Fruit fly (Drosophila melanogaster): ENCODE measurements around the gene ClC-a.
A peak's percentile ranks its signal among the peaks of the same experiment; 100 is the strongest.

The ClC-a gene

dm6 chr3R:11851939-11852338, 38.9 kb upstream of the ClC-a start:
- TF ChIP-seq sage (GFP tag; optimal IDR thresholded peaks at IDR 0.05) (no peak), lola (GFP tag; optimal IDR thresholded peaks at IDR 0.05) (no peak), Myc (optimal IDR thresholded peaks at IDR 0.05) (no peak), fru (GFP tag; optimal IDR thresholded peaks at IDR 0.05) (no peak), foxo (GFP tag; optimal IDR thresholded peaks at IDR 0.05) (no peak), tai (GFP tag; optimal IDR thresholded peaks at IDR 0.05) (no peak), CG9705 (GFP tag; optimal IDR thresholded peaks at IDR 0.05) (no peak), sv (GFP tag; optimal IDR thresholded peaks at IDR 0.05) (no peak)

dm6 chr3R:11850917-11851897, 38.2 kb upstream of the ClC-a start:
- TF ChIP-seq sv (GFP tag; optimal IDR thresholded peaks at IDR 0.05) = peak; percentile 52
- TF ChIP-seq N (GFP tag; optimal IDR thresholded peaks at IDR 0.05) = no peak
- TF ChIP-seq Abd-B (GFP tag; optimal IDR thresholded peaks at IDR 0.05) = no peak
- TF ChIP-seq HLH106 (tag; optimal IDR thresholded peaks at IDR 0.05) = peak; percentile 43
- TF ChIP-seq Myc (optimal IDR thresholded peaks at IDR 0.05) = no peak
- no peak for TF ChIP-seq pan (optimal IDR thresholded peaks at IDR 0.05)
- TF ChIP-seq fru (GFP tag; optimal IDR thresholded peaks at IDR 0.05) = peak; percentile 37
- no peak for TF ChIP-seq GATAd (GFP tag; optimal IDR thresholded peaks at IDR 0.05)
- peak; percentile 15 for TF ChIP-seq br (GFP tag; optimal IDR thresholded peaks at IDR 0.05)
- no peak for TF ChIP-seq CG32264 (GFP tag; optimal IDR thresholded peaks at IDR 0.05)
- no peak for TF ChIP-seq CG9705 (GFP tag; optimal IDR thresholded peaks at IDR 0.05)
- peak; percentile 37 for TF ChIP-seq Sp1 (GFP tag; optimal IDR thresholded peaks at IDR 0.05)
- peak; percentile 51 for TF ChIP-seq h (GFP tag; optimal IDR thresholded peaks at IDR 0.05)
- no peak for TF ChIP-seq jim (GFP tag; optimal IDR thresholded peaks at IDR 0.05)
- peak; percentile 10 for TF ChIP-seq rgr (GFP tag; optimal IDR thresholded peaks at IDR 0.05)
- TF ChIP-seq brk (GFP tag; optimal IDR thresholded peaks at IDR 0.05) = no peak
- TF ChIP-seq Hr78 (GFP tag; optimal IDR thresholded peaks at IDR 0.05) = no peak
- peak in 1 of 2 experiments; percentile 33 for TF ChIP-seq foxo (GFP tag; optimal IDR thresholded peaks at IDR 0.05)
- peak; percentile 33 for TF ChIP-seq psq (GFP tag; optimal IDR thresholded peaks at IDR 0.05)
- peak; percentile 5 for TF ChIP-seq OdsH (GFP tag; optimal IDR thresholded peaks at IDR 0.05)
- no peak for TF ChIP-seq Jra (GFP tag; optimal IDR thresholded peaks at IDR 0.05)
- TF ChIP-seq woc (GFP tag; optimal IDR thresholded peaks at IDR 0.05) = peak; percentile 21
- TF ChIP-seq usp (GFP tag; optimal IDR thresholded peaks at IDR 0.05) = no peak
- TF ChIP-seq dmrt93B (GFP tag; optimal IDR thresholded peaks at IDR 0.05) = no peak
- no peak for TF ChIP-seq dl (GFP tag; optimal IDR thresholded peaks at IDR 0.05; ENCODE audit: insufficient read depth in 1 of 2, partially characterized antibody in 2 of 2)
- peak; percentile 48 for TF ChIP-seq ey (GFP tag; optimal IDR thresholded peaks at IDR 0.05)
- TF ChIP-seq Mio (GFP tag; optimal IDR thresholded peaks at IDR 0.05) = no peak
- no peak for TF ChIP-seq Hnf4 (GFP tag; optimal IDR thresholded peaks at IDR 0.05)
- no peak for TF ChIP-seq Dfd (GFP tag; optimal IDR thresholded peaks at IDR 0.05)

dm6 chr3R:11849378-11850249, 36.6 kb upstream of the ClC-a start:
- TF ChIP-seq N (GFP tag; optimal IDR thresholded peaks at IDR 0.05) (no peak), HLH106 (tag; optimal IDR thresholded peaks at IDR 0.05) (peak; percentile 46), h (GFP tag; optimal IDR thresholded peaks at IDR 0.05) (peak; percentile 71), ey (GFP tag; optimal IDR thresholded peaks at IDR 0.05) (peak; percentile 67), Jra (GFP tag; optimal IDR thresholded peaks at IDR 0.05) (no peak), Hnf4 (GFP tag; optimal IDR thresholded peaks at IDR 0.05) (peak; percentile 43), Sp1 (GFP tag; optimal IDR thresholded peaks at IDR 0.05) (peak; percentile 32), dmrt93B (GFP tag; optimal IDR thresholded peaks at IDR 0.05) (peak; percentile 29), foxo (GFP tag; optimal IDR thresholded peaks at IDR 0.05) (peak in 1 of 2 experiments; percentile 67), GATAd (GFP tag; optimal IDR thresholded peaks at IDR 0.05) (no peak), CG32264 (GFP tag; optimal IDR thresholded peaks at IDR 0.05) (peak; percentile 0), pan (optimal IDR thresholded peaks at IDR 0.05) (no peak), tai (GFP tag; optimal IDR thresholded peaks at IDR 0.05) (peak; percentile 6), psq (GFP tag; optimal IDR thresholded peaks at IDR 0.05) (peak; percentile 36), br (GFP tag; optimal IDR thresholded peaks at IDR 0.05) (peak; percentile 26), OdsH (GFP tag; optimal IDR thresholded peaks at IDR 0.05) (peak; percentile 36), woc (GFP tag; optimal IDR thresholded peaks at IDR 0.05) (peak; percentile 11), usp (GFP tag; optimal IDR thresholded peaks at IDR 0.05) (no peak), fru (GFP tag; optimal IDR thresholded peaks at IDR 0.05) (peak; percentile 68), sv (GFP tag; optimal IDR thresholded peaks at IDR 0.05) (peak; percentile 75), rgr (GFP tag; optimal IDR thresholded peaks at IDR 0.05) (peak; percentile 49), Mio (GFP tag; optimal IDR thresholded peaks at IDR 0.05) (no peak)

Data from whole organism, wandering third instar larva.